Worm (Caenorhabditis elegans) whole organism, L4/young adult: ENCODE data around the gene rle-1.

ENCODE experiments used
- W03F9.2 ChIP-seq: fragments of 150-350 bp; optimal IDR thresholded peaks from 2 replicates; lab custom pipeline; 2014; ENCODE audit warnings: missing biosample characterization, missing genetic modification characterization
- dao-5 ChIP-seq: sonication (generic microtip); optimal IDR thresholded peaks from 2 replicates; lab custom pipeline; 2016; ENCODE audit warnings: missing genotype, missing genetic modification characterization, moderate library complexity, missing compliant biosample characterization

DNA sequence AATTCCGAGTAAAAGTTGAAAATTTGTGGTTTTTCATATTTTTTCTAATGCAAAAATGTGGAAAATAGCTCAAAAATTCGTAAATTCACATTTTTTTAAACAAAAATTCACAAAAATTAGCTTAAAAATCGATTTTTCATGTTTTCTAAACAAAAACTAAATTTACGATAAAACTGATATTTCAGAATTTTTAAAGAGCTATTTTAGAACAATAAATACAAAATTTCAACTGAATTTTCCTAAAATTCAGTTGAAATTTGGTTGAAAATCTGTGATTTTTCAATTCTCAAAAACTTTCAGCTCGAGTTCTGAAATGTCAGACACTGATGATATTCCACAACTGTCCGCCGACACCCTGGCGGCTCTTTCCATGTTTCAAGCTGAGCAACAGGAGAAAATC, 2.7 kb upstream of the rle-1 start, which contains the start of gene M142.8:
- no peak for TF ChIP-seq W03F9.2
- no peak for TF ChIP-seq dao-5 (tag; lab: Kevin White, UChicago)
